Fruit fly (Drosophila melanogaster): Measurements from ENCODE around the gene Mettl3.

Mettl3 gene

DNA sequence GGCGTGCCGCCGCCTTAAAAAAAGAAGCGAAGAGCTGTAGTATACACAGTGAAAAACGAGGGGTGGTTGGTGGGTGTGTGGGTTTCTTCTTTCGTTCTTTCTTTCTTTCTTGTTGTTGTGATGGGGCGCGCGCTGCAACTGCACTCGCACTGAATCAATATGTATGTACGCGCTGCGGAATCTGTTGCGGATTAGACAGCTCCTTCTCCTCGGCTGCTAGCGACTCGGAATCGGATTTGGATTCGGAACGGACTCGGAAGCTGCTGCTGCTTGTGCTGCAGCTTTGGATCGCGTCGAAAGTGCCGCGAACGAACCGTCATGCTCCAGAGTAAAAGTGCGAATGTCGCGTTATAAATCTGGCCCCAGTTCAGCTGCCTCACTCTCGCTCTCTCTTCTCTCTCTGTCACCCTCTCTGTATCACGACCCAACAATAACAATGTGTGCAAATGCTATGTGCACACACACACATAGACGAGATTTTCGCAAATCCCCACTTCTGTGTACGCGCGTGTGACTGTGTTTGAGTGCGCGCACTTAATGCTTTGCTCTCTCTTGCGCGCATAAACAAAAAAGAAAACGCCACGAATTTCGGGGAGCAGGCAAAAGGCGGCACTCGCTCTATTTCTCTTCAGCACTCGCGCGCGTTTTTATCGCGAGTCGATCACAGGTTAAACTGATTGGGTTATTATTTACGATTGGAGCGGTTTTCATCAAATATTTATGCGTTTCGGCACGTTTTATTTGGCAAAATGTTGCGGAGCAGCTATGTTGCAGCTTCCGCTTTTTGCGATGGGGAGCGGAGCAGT is 735 bp upstream of the Mettl3 start (continued):
- TF ChIP-seq hb (GFP tag; IDR thresholded peaks at IDR 0.05; ENCODE audit: partially characterized antibody) (no peak), Deaf1 (tag; optimal IDR thresholded peaks at IDR 0.05) (peak; percentile 90), Hr51 (GFP tag; optimal IDR thresholded peaks at IDR 0.05) (no peak), CG2116 (GFP tag; optimal IDR thresholded peaks at IDR 0.05) (no peak)

dm6 chr3R:24037538-24038265 is 5.7 kb downstream of the Mettl3 start, which contains the start of gene spas:
Gene spas (plus strand): TSS chr3R:24038215.
- TF ChIP-seq NK7.1 (GFP tag; optimal IDR thresholded peaks at IDR 0.05): peak; percentile 62
- no peak for TF ChIP-seq CG43689 (GFP tag; IDR thresholded peaks at IDR 0.05)
- TF ChIP-seq CG7786 (GFP tag; optimal IDR thresholded peaks at IDR 0.05): peak; percentile 78
- TF ChIP-seq Ravus (GFP tag; IDR thresholded peaks at IDR 0.05): no peak
- TF ChIP-seq CG13287 (GFP tag; IDR thresholded peaks at IDR 0.05; ENCODE audit: partially characterized antibody): peak; percentile 90
- peak; percentile 34 for TF ChIP-seq CG12744 (GFP tag; optimal IDR thresholded peaks at IDR 0.05)
- 0 out of 2 replicates have a peak, but pooled peaks have one; percentile 25 for TF ChIP-seq Awh (GFP tag; IDR thresholded peaks at IDR 0.05)
- 0 out of 3 replicates have a peak, but pooled peaks have one; percentile 23 for TF ChIP-seq otp (GFP tag; IDR thresholded peaks at IDR 0.05)
- no peak for TF ChIP-seq CG4707 (GFP tag; optimal IDR thresholded peaks at IDR 0.05)
- TF ChIP-seq Ets65A (GFP tag): peak; percentile 96
- TF ChIP-seq lmd (GFP tag; IDR thresholded peaks at IDR 0.05): peak; percentile 74
- peak; percentile 40; the same call in 2 of the 3 replicates for TF ChIP-seq CG14050 (GFP tag; IDR thresholded peaks at IDR 0.05)
- TF ChIP-seq vvl (GFP tag; IDR thresholded peaks at IDR 0.05): peak; percentile 81
- TF ChIP-seq Spps (tag; optimal IDR thresholded peaks at IDR 0.05): peak; percentile 7
- TF ChIP-seq CG32772 (GFP tag; IDR thresholded peaks at IDR 0.05): peak; percentile 87
- TF ChIP-seq Scr (GFP tag; IDR thresholded peaks at IDR 0.05; ENCODE audit: partially characterized antibody): peak; percentile 97
- peak; percentile 85 for TF ChIP-seq CG8765 (GFP tag; IDR thresholded peaks at IDR 0.05)
- peak; percentile 95 for TF ChIP-seq Sry-δ (GFP tag; optimal IDR thresholded peaks at IDR 0.05)
- peak; percentile 26 for TF ChIP-seq CG17385 (GFP tag; optimal IDR thresholded peaks at IDR 0.05)
- TF ChIP-seq CG6765 (GFP tag; optimal IDR thresholded peaks at IDR 0.05): no peak
- peak; percentile 70 for TF ChIP-seq Antp (GFP tag; optimal IDR thresholded peaks at IDR 0.05)
- TF ChIP-seq onecut (GFP tag; IDR thresholded peaks at IDR 0.05): peak; percentile 26; the same call in 1 of the 2 replicates
- peak; percentile 89 for TF ChIP-seq slbo (GFP tag; IDR thresholded peaks at IDR 0.05)
- TF ChIP-seq gro (GFP tag; optimal IDR thresholded peaks at IDR 0.05): peak; percentile 14
- no peak for TF ChIP-seq kah (GFP tag; optimal IDR thresholded peaks at IDR 0.05)
- no peak; the same call in 2 of the 3 replicates for TF ChIP-seq jigr1 (GFP tag; IDR thresholded peaks at IDR 0.05)
- no peak for TF ChIP-seq CG7987 (GFP tag; optimal IDR thresholded peaks at IDR 0.05)
- TF ChIP-seq Fer2 (tag; optimal IDR thresholded peaks at IDR 0.05): peak; percentile 22
- TF ChIP-seq nom (GFP tag; optimal IDR thresholded peaks at IDR 0.05): no peak
- TF ChIP-seq NC2α (GFP tag; optimal IDR thresholded peaks at IDR 0.05): peak; percentile 13
- peak; percentile 98 for TF ChIP-seq ftz-f1 (GFP tag; optimal IDR thresholded peaks at IDR 0.05)
- TF ChIP-seq Vsx1 (GFP tag; optimal IDR thresholded peaks at IDR 0.05): no peak
- peak; percentile 61; the same call in 1 of the 2 replicates for TF ChIP-seq CG4730 (GFP tag; IDR thresholded peaks at IDR 0.05)
- TF ChIP-seq CG2199 (GFP tag; IDR thresholded peaks at IDR 0.05): 0 out of 3 replicates have a peak, but pooled peaks have one; percentile 26
- peak; percentile 78 for TF ChIP-seq CG9215 (GFP tag; IDR thresholded peaks at IDR 0.05)
- TF ChIP-seq Xbp1 (GFP tag; optimal IDR thresholded peaks at IDR 0.05): peak; percentile 65
- peak; percentile 49; the same call in 1 of the 2 replicates for TF ChIP-seq Gsc (GFP tag; IDR thresholded peaks at IDR 0.05)
- TF ChIP-seq unpg (GFP tag; optimal IDR thresholded peaks at IDR 0.05): peak; percentile 59
- TF ChIP-seq CG30431 (GFP tag; optimal IDR thresholded peaks at IDR 0.05): peak; percentile 61
- TF ChIP-seq lov (optimal IDR thresholded peaks at IDR 0.05): no peak
- TF ChIP-seq lov (GFP tag; IDR thresholded peaks at IDR 0.05): peak; percentile 66; the same call in 1 of the 3 replicates
- TF ChIP-seq sqz (GFP tag; optimal IDR thresholded peaks at IDR 0.05): no peak

Measured in whole organism, embryonic.